Fruit fly (Drosophila melanogaster): ENCODE results near the gene CG31528.

Gene CG31528

DNA sequence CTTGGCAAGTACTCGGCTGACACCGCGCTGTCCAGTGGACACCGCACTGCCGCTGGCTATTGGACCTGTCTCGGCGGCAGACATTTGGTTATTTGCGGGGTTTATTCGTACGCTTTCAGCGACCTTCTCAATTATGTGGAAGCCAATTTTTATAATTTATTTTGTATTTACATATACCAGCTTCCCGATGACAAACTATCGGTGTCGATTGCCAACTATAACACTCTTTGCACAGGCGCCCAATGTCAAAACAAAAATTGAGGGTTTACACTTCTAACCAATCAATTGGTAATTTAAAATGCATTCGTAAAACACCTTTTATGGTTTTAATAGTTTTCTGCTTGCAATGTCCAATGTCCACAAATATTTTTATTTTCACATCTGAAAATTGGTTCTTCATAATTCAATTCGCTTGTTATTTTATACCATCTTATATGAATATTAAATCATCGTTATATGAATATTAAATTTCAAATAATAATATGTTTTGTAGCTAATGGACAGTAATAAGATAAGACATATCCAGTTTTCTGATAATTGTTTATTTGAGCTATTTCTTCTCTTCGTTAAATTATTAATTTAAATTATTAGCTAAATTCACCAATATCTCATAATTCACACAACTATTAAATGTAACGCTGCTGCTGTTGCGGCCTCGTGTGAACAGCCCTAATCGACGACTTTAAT lies 16.3 kb upstream of the CG31528 start (continued):
- peak; percentile 40 for TF ChIP-seq CG4617 (GFP tag; optimal IDR thresholded peaks at IDR 0.05; ENCODE audit: borderline replicate concordance)
- TF ChIP-seq Atf3 (GFP tag; optimal IDR thresholded peaks at IDR 0.05): no peak
- no peak for TF ChIP-seq CG17359 (tag; optimal IDR thresholded peaks at IDR 0.05)
- TF ChIP-seq Xrp1 (GFP tag; IDR thresholded peaks at IDR 0.05): no peak
- TF ChIP-seq Hey (tag; optimal IDR thresholded peaks at IDR 0.05): no peak
- peak; percentile 34 for TF ChIP-seq Xbp1 (GFP tag; optimal IDR thresholded peaks at IDR 0.05)
- TF ChIP-seq Hmx (GFP tag; optimal IDR thresholded peaks at IDR 0.05): no peak
- peak; percentile 40 for TF ChIP-seq CG16815 (GFP tag; optimal IDR thresholded peaks at IDR 0.05)
- no peak for TF ChIP-seq NK7.1 (GFP tag; optimal IDR thresholded peaks at IDR 0.05)
- TF ChIP-seq CG31224 (GFP tag; IDR thresholded peaks at IDR 0.05): no peak
- TF ChIP-seq Gug (GFP tag; IDR thresholded peaks at IDR 0.05): 0 out of 4 replicates have a peak, but pooled peaks have one; percentile 29
- TF ChIP-seq corto (GFP tag; optimal IDR thresholded peaks at IDR 0.05): no peak
- no peak for TF ChIP-seq CG3407 (GFP tag; optimal IDR thresholded peaks at IDR 0.05)
- TF ChIP-seq ranshi (GFP tag; IDR thresholded peaks at IDR 0.05): 0 out of 2 replicates have a peak, but pooled peaks have one; percentile 22
- no peak for TF ChIP-seq HHEX (GFP tag; optimal IDR thresholded peaks at IDR 0.05)
- peak; percentile 45 for TF ChIP-seq CG7839 (tag; optimal IDR thresholded peaks at IDR 0.05)
- peak; percentile 24 for TF ChIP-seq CG1602 (GFP tag; optimal IDR thresholded peaks at IDR 0.05)
- TF ChIP-seq HLH4C (GFP tag; IDR thresholded peaks at IDR 0.05; ENCODE audit: partially characterized antibody): peak; percentile 49; the same call in 2 of the 3 replicates
- TF ChIP-seq Adf1 (GFP tag; IDR thresholded peaks at IDR 0.05): no peak
- no peak for TF ChIP-seq Meics (GFP tag; optimal IDR thresholded peaks at IDR 0.05)
- no peak for TF ChIP-seq schlank (tag; optimal IDR thresholded peaks at IDR 0.05)
- no peak for TF ChIP-seq CG3838 (GFP tag; optimal IDR thresholded peaks at IDR 0.05)
- no peak for TF ChIP-seq rib (GFP tag; IDR thresholded peaks at IDR 0.05)
- TF ChIP-seq Eip74EF (GFP tag; optimal IDR thresholded peaks at IDR 0.05): no peak
- TF ChIP-seq Nf-YC (tag; optimal IDR thresholded peaks at IDR 0.05): peak; percentile 2
- no peak for TF ChIP-seq CG6689 (GFP tag; IDR thresholded peaks at IDR 0.05)
- TF ChIP-seq CG7963 (GFP tag; IDR thresholded peaks at IDR 0.05; ENCODE audit: partially characterized antibody): no peak
- no peak for TF ChIP-seq HmgZ (tag; optimal IDR thresholded peaks at IDR 0.05)
- TF ChIP-seq CG11504 (tag; optimal IDR thresholded peaks at IDR 0.05): no peak
- TF ChIP-seq gem (tag; optimal IDR thresholded peaks at IDR 0.05): peak; percentile 41
- TF ChIP-seq al (GFP tag; IDR thresholded peaks at IDR 0.05): no peak
- TF ChIP-seq HLH3B (GFP tag; IDR thresholded peaks at IDR 0.05): peak; percentile 7; the same call in 1 of the 2 replicates
- TF ChIP-seq bowl (GFP tag; IDR thresholded peaks at IDR 0.05): no peak
- no peak for TF ChIP-seq ap (GFP tag; IDR thresholded peaks at IDR 0.05)
- peak; percentile 96 for TF ChIP-seq CG1024 (GFP tag; IDR thresholded peaks at IDR 0.05)
- no peak for TF ChIP-seq Mad (GFP tag; optimal IDR thresholded peaks at IDR 0.05)
- TF ChIP-seq CG17912 (GFP tag; optimal IDR thresholded peaks at IDR 0.05): no peak
- no peak; the same call in 1 of the 2 replicates for TF ChIP-seq CG6272 (GFP tag; IDR thresholded peaks at IDR 0.05)
- peak; percentile 24; the same call in 1 of the 2 replicates for TF ChIP-seq unc-4 (GFP tag; IDR thresholded peaks at IDR 0.05; ENCODE audit: partially characterized antibody)
- TF ChIP-seq tll (GFP tag; optimal IDR thresholded peaks at IDR 0.05): no peak
- no peak for TF ChIP-seq NC2α (GFP tag; optimal IDR thresholded peaks at IDR 0.05)
- no peak for TF ChIP-seq CG18599 (GFP tag; optimal IDR thresholded peaks at IDR 0.05)
- TF ChIP-seq CG3847 (GFP tag; IDR thresholded peaks at IDR 0.05): 0 out of 2 replicates have a peak, but pooled peaks have one; percentile 22
- no peak for TF ChIP-seq ara (GFP tag; IDR thresholded peaks at IDR 0.05)
- peak; percentile 10; the same call in 1 of the 3 replicates for TF ChIP-seq CG34224 (GFP tag; IDR thresholded peaks at IDR 0.05; ENCODE audit: partially characterized antibody)
- no peak for TF ChIP-seq br (optimal IDR thresholded peaks at IDR 0.05)
- no peak for TF ChIP-seq gce (GFP tag; IDR thresholded peaks at IDR 0.05)
- no peak for TF ChIP-seq Drgx (GFP tag; IDR thresholded peaks at IDR 0.05)
- no peak for TF ChIP-seq lab (GFP tag; optimal IDR thresholded peaks at IDR 0.05)
